Worm (Caenorhabditis elegans) whole organism, late embryonic: ENCODE data around the gene catp-5.

Experiments used
- K02D7.2 ChIP-seq: sonication (generic microtip); optimal IDR thresholded peaks from 2 replicates; lab custom pipeline; 2017; ENCODE audit warnings: mild to moderate bottlenecking, missing genetic modification characterization, missing compliant biosample characterization
- ceh-18 ChIP-seq: sonication (generic microtip); optimal IDR thresholded peaks from 2 replicates; lab custom pipeline; 2016; ENCODE audit warnings: missing genetic modification characterization, missing compliant biosample characterization
- ceh-2 ChIP-seq: sonication (generic microtip); optimal IDR thresholded peaks from 2 replicates; lab custom pipeline; 2016; ENCODE audit warnings: missing genotype, missing genetic modification characterization, missing compliant biosample characterization
- ceh-9 ChIP-seq: sonication (generic microtip); optimal IDR thresholded peaks from 2 replicates; lab custom pipeline; 2016; ENCODE audit warnings: mild to moderate bottlenecking, missing genetic modification characterization, inconsistent platforms, missing compliant biosample characterization
- lim-6 ChIP-seq: sonication (generic microtip); optimal IDR thresholded peaks from 2 replicates; lab custom pipeline; 2016; ENCODE audit warnings: missing genetic modification characterization, missing compliant biosample characterization
- nhr-11 ChIP-seq: fragments of 150-350 bp; optimal IDR thresholded peaks from 2 replicates; lab custom pipeline; 2014; ENCODE audit warnings: missing biosample characterization, missing genetic modification characterization
- ttx-3 ChIP-seq: sonication (generic microtip); optimal IDR thresholded peaks from 2 replicates; lab custom pipeline; 2016; ENCODE audit warnings: missing genetic modification reagents, missing genetic modification characterization, missing compliant biosample characterization

DNA sequence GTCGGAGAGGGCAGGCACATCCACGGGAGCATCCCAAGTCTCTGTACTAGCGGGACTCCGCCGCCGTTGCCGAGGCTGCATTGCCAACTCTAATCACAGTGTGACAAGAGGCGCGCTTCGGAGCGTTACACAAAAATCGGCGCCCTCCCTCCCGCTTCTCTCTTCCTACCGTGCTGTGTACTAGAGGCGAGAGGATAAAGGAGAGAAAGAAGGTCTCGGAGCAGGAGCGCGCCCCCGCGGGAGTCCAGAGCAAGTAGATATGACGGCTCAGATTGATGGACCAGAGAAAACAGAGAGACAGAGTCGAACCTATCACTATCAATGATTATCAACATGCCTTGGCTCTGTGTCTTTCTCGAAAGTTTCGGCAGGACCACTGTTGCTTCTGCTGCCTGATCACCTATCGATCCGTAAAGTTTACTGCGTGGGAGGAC, 45.6 kb downstream of the catp-5 start:
- TF ChIP-seq ceh-18 (tag; lab: Kevin White, UChicago) (peak; percentile 90), lim-6 (tag; lab: Kevin White, UChicago) (no peak), K02D7.2 (tag; lab: Kevin White, UChicago) (no peak), ceh-2 (no peak), nhr-11 (tag; lab: Kevin White, UChicago) (no peak), ceh-9 (tag; lab: Kevin White, UChicago) (no peak), ttx-3 (tag; lab: Kevin White, UChicago) (no peak)
